Worm (Caenorhabditis elegans) whole organism, L1 larva: Measurements from ENCODE around the gene srp-2.

ENCODE experiments used
- C04F5.9 ChIP-seq: sonication (generic microtip); optimal IDR thresholded peaks from 2 replicates; lab custom pipeline; 2016; ENCODE audit warnings: missing genetic modification characterization, missing compliant biosample characterization
- C34B4.2 ChIP-seq: sonication (generic microtip); optimal IDR thresholded peaks from 2 replicates; lab custom pipeline; 2017; ENCODE audit warnings: mild to moderate bottlenecking, missing genetic modification characterization, missing compliant biosample characterization
- Y116A8C.19 ChIP-seq: sonication (generic microtip); optimal IDR thresholded peaks from 2 replicates; lab custom pipeline; 2016; ENCODE audit warnings: missing compliant biosample characterization, missing genetic modification characterization, borderline replicate concordance
- alr-1 ChIP-seq: fragments of 200-800 bp; sonication (Bioruptor generic); optimal IDR thresholded peaks from 2 replicates; lab custom pipeline; 2018; ENCODE audit warnings: borderline replicate concordance, mild to moderate bottlenecking, missing genetic modification characterization, missing compliant biosample characterization
- ama-1 ChIP-seq: fragments of 150-350 bp; optimal IDR thresholded peaks from 2 replicates; lab custom pipeline; 2014
- blmp-1 ChIP-seq: fragments of 150-350 bp; optimal IDR thresholded peaks from 2 replicates; lab custom pipeline; 2014; ENCODE audit warnings: missing biosample characterization, missing genetic modification characterization
- ceh-63 ChIP-seq: fragments of 200-800 bp; sonication (Bioruptor generic); optimal IDR thresholded peaks from 2 replicates; lab custom pipeline; 2018; ENCODE audit warnings: mild to moderate bottlenecking, missing genetic modification characterization, missing compliant biosample characterization
- ceh-8 ChIP-seq: fragments of 200-800 bp; sonication (Bioruptor generic); optimal IDR thresholded peaks from 2 replicates; lab custom pipeline; 2018; ENCODE audit warnings: mild to moderate bottlenecking, missing genetic modification characterization, moderate library complexity, missing compliant biosample characterization
- ceh-88 ChIP-seq: fragments of 200-800 bp; sonication (Bioruptor generic); IDR thresholded peaks from 2 replicates; pipeline ENCODE4 v1.3.6; 2022; ENCODE audit warnings: missing genetic modification characterization, missing compliant biosample characterization
- ces-1 ChIP-seq: fragments of 150-350 bp; optimal IDR thresholded peaks from 2 replicates; lab custom pipeline; 2014; ENCODE audit warnings: missing biosample characterization, missing genetic modification reagents, missing genetic modification characterization
- dpl-1 ChIP-seq, 3 experiments: fragments of 150-350 bp in 2 of 3; sonication (generic microtip) in 1 of 3; optimal IDR thresholded peaks; 2 replicates each; lab custom pipeline; 2014 to 2017; ENCODE audit warnings: missing biosample characterization in 3 of 3, missing genetic modification characterization in 3 of 3, missing genetic modification reagents in 3 of 3
- efl-1 ChIP-seq, 4 experiments: fragments of 150-350 bp; optimal IDR thresholded peaks in 3 of 4; peaks in 1 of 4; 1 replicate in 1 of 4; 2 replicates in 3 of 4; lab custom pipeline; 2014; ENCODE audit warnings: missing biosample characterization in 2 of 4, missing genetic modification characterization in 2 of 4, missing genetic modification reagents in 2 of 4
- elt-2 ChIP-seq: sonication (generic microtip); optimal IDR thresholded peaks from 2 replicates; lab custom pipeline; 2016; ENCODE audit warnings: missing genetic modification characterization, mild to moderate bottlenecking, inconsistent platforms, missing compliant biosample characterization, missing genetic modification reagents
- elt-3 ChIP-seq, 6 experiments: fragments of 150-350 bp in 1 of 6; sonication (generic microtip); optimal IDR thresholded peaks; 2 replicates each; lab custom pipeline; 2017 to 2018; ENCODE audit warnings: missing biosample characterization in 6 of 6, missing genetic modification characterization in 6 of 6, inconsistent platforms in 1 of 6
- ets-5 ChIP-seq: fragments of 200-800 bp; sonication (Bioruptor generic); IDR thresholded peaks from 2 replicates; pipeline ENCODE4 v1.3.6; 2022; ENCODE audit warnings: missing genetic modification characterization, missing compliant biosample characterization
- fkh-4 ChIP-seq: sonication (generic microtip); optimal IDR thresholded peaks from 2 replicates; lab custom pipeline; 2016; ENCODE audit warnings: missing compliant biosample characterization, missing genetic modification characterization, borderline replicate concordance
- hlh-4 ChIP-seq: sonication (generic microtip); optimal IDR thresholded peaks from 2 replicates; lab custom pipeline; 2016; ENCODE audit warnings: mild to moderate bottlenecking, missing genetic modification characterization, missing compliant biosample characterization
- hpl-2 ChIP-seq: fragments of 150-350 bp; optimal IDR thresholded peaks from 2 replicates; lab custom pipeline; 2014; ENCODE audit warnings: missing biosample characterization, missing genetic modification reagents, missing genetic modification characterization
- jun-1 ChIP-seq: fragments of 150-350 bp; optimal IDR thresholded peaks from 2 replicates; lab custom pipeline; 2014; ENCODE audit warnings: missing biosample characterization, missing genetic modification reagents, missing genetic modification characterization
- lin-14 ChIP-seq: fragments of 200-800 bp; sonication (Bioruptor generic); optimal IDR thresholded peaks from 2 replicates; lab custom pipeline; 2018; ENCODE audit warnings: mild to moderate bottlenecking, missing genetic modification characterization, moderate library complexity, missing compliant biosample characterization
- lin-15B ChIP-seq: fragments of 150-350 bp; sonication (generic microtip); optimal IDR thresholded peaks from 3 replicates; lab custom pipeline; 2014; ENCODE audit warnings: missing biosample characterization, missing genetic modification characterization
- lir-3 ChIP-seq: sonication (generic microtip); optimal IDR thresholded peaks from 2 replicates; lab custom pipeline; 2016; ENCODE audit warnings: mild to moderate bottlenecking, missing genetic modification characterization, moderate library complexity, missing compliant biosample characterization; ENCODE audit not compliant: poor library complexity
- mdl-1 ChIP-seq, 2 experiments: fragments of 150-350 bp; optimal IDR thresholded peaks; 2 replicates each; lab custom pipeline; 2014 to 2017; ENCODE audit warnings: missing biosample characterization in 2 of 2, missing genetic modification characterization in 2 of 2, inconsistent platforms in 1 of 2
- mep-1 ChIP-seq: fragments of 150-350 bp; optimal IDR thresholded peaks from 2 replicates; lab custom pipeline; 2014; ENCODE audit warnings: missing biosample characterization, missing genetic modification characterization
- nhr-28 ChIP-seq: fragments of 150-350 bp; optimal IDR thresholded peaks from 2 replicates; lab custom pipeline; 2014; ENCODE audit warnings: missing biosample characterization, missing genetic modification characterization
- nhr-47 ChIP-seq: sonication (generic microtip); optimal IDR thresholded peaks from 2 replicates; lab custom pipeline; 2016; ENCODE audit warnings: mild to moderate bottlenecking, missing genetic modification characterization, moderate library complexity, missing compliant biosample characterization
- nhr-76 ChIP-seq: sonication (generic microtip); optimal IDR thresholded peaks from 2 replicates; lab custom pipeline; 2017; ENCODE audit warnings: missing biosample characterization, missing genetic modification characterization
- nhr-85 ChIP-seq: sonication (generic microtip); peaks from one replicate; lab custom pipeline; 2016; ENCODE audit warnings: missing genetic modification characterization, inconsistent platforms, missing compliant biosample characterization
- pag-3 ChIP-seq: sonication (generic microtip); optimal IDR thresholded peaks from 2 replicates; lab custom pipeline; 2017; ENCODE audit warnings: missing genetic modification characterization, mild to moderate bottlenecking, missing compliant biosample characterization, antibody characterized with exemption, borderline replicate concordance; ENCODE audit not compliant: insufficient read depth
- pqm-1 ChIP-seq: sonication (generic microtip); optimal IDR thresholded peaks from 3 replicates; lab custom pipeline; 2017; ENCODE audit warnings: missing biosample characterization, missing genetic modification characterization
- rnt-1 ChIP-seq: sonication (generic microtip); optimal IDR thresholded peaks from 2 replicates; lab custom pipeline; 2016; ENCODE audit warnings: mild to moderate bottlenecking, missing genetic modification characterization, moderate library complexity, missing compliant biosample characterization
- snpc-4 ChIP-seq: fragments of 150-350 bp; optimal IDR thresholded peaks from 2 replicates; lab custom pipeline; 2014; ENCODE audit warnings: missing biosample characterization, missing genetic modification characterization
- sptf-1 ChIP-seq: fragments of 150-350 bp; optimal IDR thresholded peaks from 2 replicates; lab custom pipeline; 2014; ENCODE audit warnings: missing biosample characterization, missing genetic modification characterization
- swsn-7 ChIP-seq: sonication (generic microtip); optimal IDR thresholded peaks from 2 replicates; lab custom pipeline; 2016; ENCODE audit warnings: missing genetic modification characterization, missing compliant biosample characterization
- tbx-2 ChIP-seq: sonication (generic microtip); optimal IDR thresholded peaks from 2 replicates; lab custom pipeline; 2016; ENCODE audit warnings: missing genetic modification characterization, missing compliant biosample characterization
- tlp-1 ChIP-seq: fragments of 150-350 bp; optimal IDR thresholded peaks from 2 replicates; lab custom pipeline; 2014; ENCODE audit warnings: missing biosample characterization, missing genetic modification characterization
- unc-62 ChIP-seq: fragments of 150-350 bp; optimal IDR thresholded peaks from 2 replicates; lab custom pipeline; 2014; ENCODE audit warnings: missing biosample characterization, missing genetic modification reagents, missing genetic modification characterization
- unc-98 ChIP-seq: fragments of 200-800 bp; sonication (Bioruptor generic); IDR thresholded peaks from 2 replicates; pipeline ENCODE4 v1.3.6; 2022; ENCODE audit warnings: missing genetic modification characterization, missing compliant biosample characterization
- vab-15 ChIP-seq: sonication (generic microtip); optimal IDR thresholded peaks from 2 replicates; lab custom pipeline; 2017; ENCODE audit warnings: missing genotype, mild to moderate bottlenecking, missing genetic modification characterization, missing compliant biosample characterization
- xbp-1 ChIP-seq: sonication (generic microtip); optimal IDR thresholded peaks from 2 replicates; lab custom pipeline; 2016; ENCODE audit warnings: missing genetic modification characterization, missing compliant biosample characterization
- zip-4 ChIP-seq: fragments of 200-800 bp; sonication (Bioruptor generic); optimal IDR thresholded peaks from 2 replicates; lab custom pipeline; 2018; ENCODE audit warnings: mild to moderate bottlenecking, missing genetic modification characterization, moderate library complexity, missing compliant biosample characterization
- ztf-11 ChIP-seq, 2 experiments: sonication (generic microtip); optimal IDR thresholded peaks; 2 replicates each; lab custom pipeline; 2016 to 2017; ENCODE audit warnings: missing genetic modification characterization in 2 of 2, missing biosample characterization in 1 of 2, missing compliant biosample characterization in 1 of 2

srp-2 gene

DNA sequence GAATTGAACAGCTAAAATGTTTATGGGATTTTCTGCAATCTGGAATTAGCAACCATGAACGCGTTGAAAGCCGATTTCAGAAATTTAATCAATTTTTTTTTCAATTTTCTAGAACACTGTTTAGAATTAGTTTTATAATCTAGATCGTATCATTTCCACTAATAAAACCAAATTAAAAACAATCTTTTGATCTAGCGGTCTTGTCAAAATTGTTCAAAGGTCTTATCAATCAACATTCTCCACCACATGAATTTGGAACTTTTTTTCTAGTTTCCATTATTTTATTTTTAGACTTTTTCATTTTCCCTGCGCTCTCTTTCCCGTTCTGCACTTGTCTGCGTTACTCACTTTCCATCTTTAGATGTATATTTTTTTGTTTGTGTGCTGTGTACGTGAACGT lies at the start of gene srp-2:
Gene srp-2, plus strand, starts transcription at position 301 of the 400 bp plus-strand sequence.
- TF ChIP-seq mdl-1 (tag; optimal IDR thresholded peaks at IDR 0.05; lab: Kevin White, UChicago) (no peak), sptf-1 (tag; lab: Kevin White, UChicago) (no peak), lir-3 (no peak), C34B4.2 (tag; lab: Kevin White, UChicago) (no peak), ztf-11 (tag; optimal IDR thresholded peaks at IDR 0.05; lab: Kevin White, UChicago) (no peak), alr-1 (no peak)

DNA sequence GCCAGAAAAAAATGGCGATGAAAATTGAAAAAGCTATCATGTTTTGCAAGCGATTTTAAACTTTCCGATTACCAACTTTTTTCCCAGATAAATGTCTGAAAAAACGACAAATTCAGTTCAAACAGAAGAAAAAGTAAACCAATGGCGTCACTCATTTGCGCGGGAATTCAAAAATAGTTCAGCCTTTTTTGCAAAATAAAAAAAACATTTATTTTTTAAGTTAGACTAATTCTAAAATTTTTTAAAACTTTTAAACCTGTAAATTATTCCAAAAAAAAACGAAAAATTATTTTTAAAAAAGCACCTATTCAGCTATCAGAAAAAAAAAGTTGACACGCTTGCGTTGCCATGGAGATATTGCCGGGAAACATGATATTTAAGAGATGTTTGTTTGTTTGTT lies 49.6 kb upstream of the srp-2 start, which contains the start of gene cyp-33C11:
Gene cyp-33C11, minus strand, starts transcription at position 101 of the 400 bp plus-strand sequence.
- TF ChIP-seq tbx-2 (tag; lab: Kevin White, UChicago) (no peak), C34B4.2 (tag; lab: Kevin White, UChicago) (no peak), unc-62 (no peak), hpl-2 (GFP tag; lab: Kevin White, UChicago) (no peak), ceh-88 (GFP tag; lab: Robert Waterston, UW) (no peak), mep-1 (tag; lab: Kevin White, UChicago) (no peak), swsn-7 (tag; lab: Kevin White, UChicago) (no peak), nhr-85 (no peak), dpl-1 (GFP tag; optimal IDR thresholded peaks at IDR 0.05; lab: Kevin White, UChicago) (no peak), tlp-1 (tag; lab: Kevin White, UChicago) (no peak), alr-1 (no peak), C04F5.9 (tag; lab: Kevin White, UChicago) (no peak)

DNA sequence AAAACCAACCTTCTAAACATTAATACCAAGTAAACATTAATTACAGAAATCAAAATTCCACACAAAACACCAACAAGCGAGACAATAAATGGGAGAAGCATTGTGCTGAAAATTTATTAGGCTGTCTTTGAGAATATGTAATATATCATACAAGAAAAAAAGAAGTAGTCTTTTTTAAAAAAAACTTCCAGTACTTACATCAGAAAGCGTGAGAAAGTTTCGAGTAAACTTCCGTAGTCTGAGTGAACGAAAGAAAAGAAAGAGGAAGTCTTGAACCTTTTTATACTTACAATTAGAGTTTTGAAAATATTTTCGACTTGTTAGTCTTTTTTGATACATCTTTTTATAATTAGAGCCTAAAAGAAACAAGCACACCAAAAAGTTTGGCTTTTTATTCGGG lies 42.7 kb upstream of the srp-2 start, which contains the start of gene srbc-40:
Gene srbc-40, minus strand, starts transcription at position 101 of the 400 bp plus-strand sequence.
- TF ChIP-seq ces-1 (GFP tag; lab: Kevin White, UChicago), result no peak

DNA sequence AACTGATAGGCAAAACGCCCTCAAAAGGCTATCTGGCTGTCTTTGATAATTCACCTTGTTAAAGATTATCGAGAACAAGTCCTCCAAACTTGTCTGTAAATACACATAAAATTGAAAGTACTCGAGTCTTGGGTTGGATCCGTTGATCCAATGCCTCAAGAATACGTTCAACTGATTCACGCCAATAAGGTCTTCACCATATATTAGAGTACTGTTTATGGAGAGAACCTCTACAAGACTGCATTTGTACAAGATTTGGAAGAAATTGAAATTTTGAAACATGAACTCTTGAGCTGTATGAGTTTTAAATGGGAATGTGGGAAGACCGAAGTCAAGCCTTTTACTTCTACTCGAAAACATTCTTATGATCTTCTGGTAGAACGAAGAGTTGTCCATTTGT lies 39.6 kb upstream of the srp-2 start:
- TF ChIP-seq ceh-63 (GFP tag; lab: Kevin White, UChicago) (no peak), lir-3 (no peak), elt-2 (tag; lab: Kevin White, UChicago) (no peak), jun-1 (tag; lab: Kevin White, UChicago) (no peak), nhr-76 (no peak), mep-1 (tag; lab: Kevin White, UChicago) (no peak), fkh-4 (tag; lab: Kevin White, UChicago) (no peak), efl-1 (optimal IDR thresholded peaks at IDR 0.05; lab: Kevin White, UChicago) (no peak), efl-1 (GFP tag; optimal IDR thresholded peaks at IDR 0.05 in 1 of 2; lab: Kevin White, UChicago) (no peak), nhr-28 (tag; lab: Kevin White, UChicago) (no peak), zip-4 (GFP tag; lab: Kevin White, UChicago) (no peak), unc-62 (no peak), rnt-1 (no peak), hlh-4 (no peak)

DNA sequence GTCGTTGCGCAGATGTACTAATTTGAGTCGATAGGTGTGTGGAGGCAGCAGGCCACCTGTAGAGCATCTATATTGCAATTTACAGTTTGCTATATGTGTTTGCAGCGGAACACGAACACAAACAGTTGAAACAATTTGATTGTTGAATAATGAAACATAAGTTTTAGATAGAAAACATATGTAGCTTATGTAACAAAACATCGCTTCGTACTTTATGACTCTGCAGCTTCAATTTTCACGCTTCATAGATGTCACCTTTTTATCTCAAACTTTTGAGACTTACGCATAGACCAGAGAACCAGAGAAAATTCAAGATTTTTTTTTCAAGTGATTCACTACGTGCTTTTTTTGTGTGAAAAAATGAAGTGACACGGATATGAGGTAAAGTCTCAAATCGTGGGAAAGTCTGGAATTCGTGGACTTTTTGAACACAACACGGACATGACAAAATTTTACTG lies 38.5 kb upstream of the srp-2 start, which contains the start of gene fbxb-72:
Gene fbxb-72, minus strand, starts transcription at position 58 of the 458 bp plus-strand sequence.
- TF ChIP-seq lin-15B (no peak), dpl-1 (GFP tag; optimal IDR thresholded peaks at IDR 0.05; lab: Kevin White, UChicago) (no peak), unc-98 (GFP tag; lab: Robert Waterston, UW) (no peak), ets-5 (GFP tag; lab: Robert Waterston, UW) (no peak), elt-3 (tag; optimal IDR thresholded peaks at IDR 0.05; lab: Kevin White, UChicago) (peak in 2 of 6 experiments; percentile 12 to 20), xbp-1 (tag; lab: Kevin White, UChicago) (no peak), alr-1 (no peak), nhr-76 (no peak), C04F5.9 (tag; lab: Kevin White, UChicago) (peak; percentile 21), sptf-1 (tag; lab: Kevin White, UChicago) (no peak), Y116A8C.19 (no peak), tbx-2 (tag; lab: Kevin White, UChicago) (peak; percentile 69), pqm-1 (tag; lab: Kevin White, UChicago) (no peak), pag-3 (tag; lab: Kevin White, UChicago) (no peak), efl-1 (optimal IDR thresholded peaks at IDR 0.05; lab: Kevin White, UChicago) (peak; percentile 37 to 38), efl-1 (GFP tag; optimal IDR thresholded peaks at IDR 0.05 in 1 of 2; lab: Kevin White, UChicago) (peak in 1 of 2 experiments; percentile 95), blmp-1 (tag; lab: Kevin White, UChicago) (no peak), ama-1 (lab: Kevin White, UChicago) (peak; percentile 89), snpc-4 (tag; lab: Kevin White, UChicago) (no peak), ceh-8 (GFP tag; lab: Kevin White, UChicago) (no peak), lin-14 (GFP tag; lab: Kevin White, UChicago) (peak; percentile 71), nhr-28 (tag; lab: Kevin White, UChicago) (no peak), ceh-63 (GFP tag; lab: Kevin White, UChicago) (no peak), hpl-2 (GFP tag; lab: Kevin White, UChicago) (peak; percentile 75), vab-15 (no peak), nhr-47 (tag; lab: Kevin White, UChicago) (peak; percentile 68), swsn-7 (tag; lab: Kevin White, UChicago) (peak; percentile 7)
